Fruit fly (Drosophila melanogaster): Measurements from ENCODE around the gene CG13390.

- TF ChIP-seq CG12605 (GFP tag; IDR thresholded peaks at IDR 0.05): no peak
- TF ChIP-seq CG4496 (GFP tag; IDR thresholded peaks at IDR 0.05): no peak
- no peak for TF ChIP-seq CG17806 (tag; optimal IDR thresholded peaks at IDR 0.05)
- TF ChIP-seq CG9948 (tag; optimal IDR thresholded peaks at IDR 0.05): no peak
- TF ChIP-seq CG15710 (tag; optimal IDR thresholded peaks at IDR 0.05): no peak
- TF ChIP-seq EcR (GFP tag; optimal IDR thresholded peaks at IDR 0.05): no peak
- no peak for TF ChIP-seq Snoo (tag; optimal IDR thresholded peaks at IDR 0.05)
- TF ChIP-seq rn (GFP tag; IDR thresholded peaks at IDR 0.05): no peak
- no peak for TF ChIP-seq CG14655 (GFP tag; optimal IDR thresholded peaks at IDR 0.05)
- no peak for TF ChIP-seq CG10348 (GFP tag; IDR thresholded peaks at IDR 0.05)
- TF ChIP-seq CG8159 (tag; optimal IDR thresholded peaks at IDR 0.05): no peak
- no peak for TF ChIP-seq D1 (tag; optimal IDR thresholded peaks at IDR 0.05)
Observed at dm6 chr2L:8395996-8396699, 19.6 kb upstream of the CG13390 start, which contains the start of the genes Peritrophin-15a and CG13385.

Data from whole organism, pupa.